Worm (Caenorhabditis elegans) whole organism, mixed stage, embryonic: ENCODE results near the gene hpo-12.

Experiments
- M03D4.4 ChIP-seq: sonication (generic microtip); optimal IDR thresholded peaks from 2 replicates; lab custom pipeline; 2017; ENCODE audit warnings: mild to moderate bottlenecking, missing genetic modification characterization, missing compliant biosample characterization
- mep-1 ChIP-seq: fragments of 150-350 bp; optimal IDR thresholded peaks from 2 replicates; lab custom pipeline; 2017; ENCODE audit warnings: missing biosample characterization, missing genetic modification reagents, missing genetic modification characterization, inconsistent platforms
- nhr-12 ChIP-seq: fragments of 150-350 bp; optimal IDR thresholded peaks from 2 replicates; lab custom pipeline; 2014; ENCODE audit warnings: missing biosample characterization, missing genetic modification characterization
- nhr-28 ChIP-seq: fragments of 150-350 bp; optimal IDR thresholded peaks from 2 replicates; lab custom pipeline; 2014; ENCODE audit warnings: missing biosample characterization, missing genetic modification characterization
- pha-4 ChIP-seq: fragments of 150-350 bp; optimal IDR thresholded peaks from 2 replicates; lab custom pipeline; 2018; ENCODE audit warnings: missing biosample characterization, missing genetic modification reagents, missing genetic modification characterization
- snpc-4 ChIP-seq: fragments of 150-350 bp; optimal IDR thresholded peaks from 2 replicates; lab custom pipeline; 2014; ENCODE audit warnings: missing biosample characterization, missing genetic modification characterization
- sptf-1 ChIP-seq: sonication (generic microtip); optimal IDR thresholded peaks from 2 replicates; lab custom pipeline; 2017; ENCODE audit warnings: mild to moderate bottlenecking, missing genetic modification characterization, moderate library complexity, missing compliant biosample characterization
- unc-62 ChIP-seq: fragments of 150-350 bp; optimal IDR thresholded peaks from 2 replicates; lab custom pipeline; 2014; ENCODE audit warnings: missing biosample characterization, missing genetic modification reagents, missing genetic modification characterization
- ztf-11 ChIP-seq: fragments of 150-350 bp; optimal IDR thresholded peaks from 2 replicates; lab custom pipeline; 2014; ENCODE audit warnings: missing biosample characterization, missing genetic modification characterization

- TF ChIP-seq unc-62 (no peak), pha-4 (no peak), ztf-11 (tag; lab: Kevin White, UChicago) (no peak), M03D4.4 (no peak), nhr-12 (no peak), snpc-4 (tag; lab: Kevin White, UChicago) (no peak), mep-1 (tag; lab: Kevin White, UChicago) (no peak), nhr-28 (tag; lab: Kevin White, UChicago) (no peak), sptf-1 (no peak)
Observed at ce11 chrIV:12302885-12303284, 19.9 kb downstream of the hpo-12 start.
